Fruit fly (Drosophila melanogaster) S2 (cell line): ENCODE data around the gene CG2162.

Source experiments
- CG8478 ChIP-seq: fragments of >200 bp; optimal IDR thresholded peaks from 2 replicates; lab custom pipeline; 2018
- CTCF ChIP-seq, 2 experiments: fragments of >200 bp; optimal IDR thresholded peaks; 2 replicates each; lab custom pipeline; 2018

- no peak for TF ChIP-seq CG8478 (lab: Kevin White, UChicago)
- TF ChIP-seq CTCF (optimal IDR thresholded peaks at IDR 0.05; lab: Kevin White, UChicago), result no peak
Observed at dm6 chr3L:3081966-3082516, 47.0 kb downstream of the CG2162 start.
